Worm (Caenorhabditis elegans) whole organism, young adult: Measurements from ENCODE around the gene col-111.

Experiments
- B0261.1 ChIP-seq: sonication (generic microtip); optimal IDR thresholded peaks from 2 replicates; lab custom pipeline; 2016; ENCODE audit warnings: mild to moderate bottlenecking, missing genetic modification characterization, moderate library complexity, missing compliant biosample characterization
- F22D6.2 ChIP-seq: sonication (generic microtip); optimal IDR thresholded peaks from 2 replicates; lab custom pipeline; 2016; ENCODE audit warnings: mild to moderate bottlenecking, missing genetic modification characterization, missing compliant biosample characterization
- Y67H2A.10 ChIP-seq: fragments of 200-800 bp; sonication (Bioruptor generic); conservative IDR thresholded peaks from 2 replicates; pipeline ENCODE4 v1.3.6; 2022; ENCODE audit warnings: missing genetic modification reagents, missing genetic modification characterization, missing compliant biosample characterization
- ama-1 ChIP-seq, 3 experiments: fragments of 150-350 bp in 1 of 3; sonication (generic microtip) in 2 of 3; optimal IDR thresholded peaks; 2 replicates each; lab custom pipeline; 2014 to 2018; ENCODE audit warnings: missing biosample characterization in 2 of 3, missing genetic modification characterization in 2 of 3, missing genetic modification reagents in 2 of 3
- lag-1 ChIP-seq: fragments of 200-800 bp; sonication (Bioruptor generic); IDR thresholded peaks from 2 replicates; pipeline ENCODE4 v1.3.6; 2022; ENCODE audit warnings: missing genetic modification reagents, missing genetic modification characterization, missing compliant biosample characterization
- madf-8 ChIP-seq: fragments of 200-800 bp; sonication (Bioruptor generic); conservative IDR thresholded peaks from 2 replicates; pipeline ENCODE4 v1.3.6; 2022; ENCODE audit warnings: missing genetic modification reagents, missing genetic modification characterization, missing compliant biosample characterization
- nfyb-1 ChIP-seq: fragments of 200-800 bp; sonication (Bioruptor generic); IDR thresholded peaks from 2 replicates; pipeline ENCODE4 v1.3.6; 2022; ENCODE audit warnings: missing genetic modification reagents, missing genetic modification characterization, missing compliant biosample characterization
- nhr-90 ChIP-seq: sonication (generic microtip); optimal IDR thresholded peaks from 2 replicates; lab custom pipeline; 2016; ENCODE audit warnings: missing genotype, mild to moderate bottlenecking, missing genetic modification characterization, missing compliant biosample characterization
- pha-4 ChIP-seq: fragments of 150-350 bp; sonication (generic microtip); optimal IDR thresholded peaks from 2 replicates; lab custom pipeline; 2014; ENCODE audit warnings: missing biosample characterization, missing genetic modification reagents, missing genetic modification characterization
- snpc-1.1 ChIP-seq: sonication (generic microtip); optimal IDR thresholded peaks from 2 replicates; lab custom pipeline; 2017; ENCODE audit warnings: missing genetic modification characterization, mild to moderate bottlenecking, missing compliant biosample characterization, antibody characterized with exemption, moderate library complexity, missing genotype, missing genetic modification reagents; ENCODE audit not compliant: insufficient read depth
- somi-1 ChIP-seq: fragments of 200-800 bp; sonication (Bioruptor generic); optimal IDR thresholded peaks from 2 replicates; lab custom pipeline; 2018; ENCODE audit warnings: mild to moderate bottlenecking, missing genetic modification characterization, missing compliant biosample characterization
- unc-130 ChIP-seq: sonication (generic microtip); optimal IDR thresholded peaks from 2 replicates; lab custom pipeline; 2016; ENCODE audit warnings: missing genetic modification reagents, missing genetic modification characterization, missing compliant biosample characterization
- ztf-6 ChIP-seq: fragments of 200-800 bp; sonication (Bioruptor generic); IDR thresholded peaks from 2 replicates; pipeline ENCODE4 v1.3.6; 2022; ENCODE audit warnings: missing genetic modification reagents, missing genetic modification characterization, missing compliant biosample characterization

- TF ChIP-seq madf-8 = no peak
- TF ChIP-seq ama-1 (optimal IDR thresholded peaks at IDR 0.05; lab: Kevin White, UChicago) = no peak
- no peak for TF ChIP-seq ama-1 (GFP tag; optimal IDR thresholded peaks at IDR 0.05; lab: Kevin White, UChicago)
- TF ChIP-seq F22D6.2 (tag; lab: Kevin White, UChicago) = no peak
- TF ChIP-seq Y67H2A.10 (GFP tag; lab: Robert Waterston, UW) = no peak
- TF ChIP-seq B0261.1 (tag; lab: Kevin White, UChicago) = no peak
- TF ChIP-seq nhr-90 = no peak
- no peak for TF ChIP-seq pha-4 (tag; lab: Kevin White, UChicago)
- no peak for TF ChIP-seq somi-1
- TF ChIP-seq snpc-1.1 (tag; lab: Kevin White, UChicago) = no peak
- TF ChIP-seq nfyb-1 (GFP tag; lab: Robert Waterston, UW) = no peak
- TF ChIP-seq lag-1 (GFP tag; lab: Robert Waterston, UW) = no peak
- TF ChIP-seq unc-130 (GFP tag; lab: Kevin White, UChicago) = no peak
- TF ChIP-seq ztf-6 (GFP tag; lab: Robert Waterston, UW) = no peak
These were observed 45.2 kb downstream of the col-111 start for ce11 chrIV:4612597-4612996.
